Worm (Caenorhabditis elegans): ENCODE data around the gene epg-7.

epg-7 gene

ce11 chrX:7290859-7291628 lies 43.5 kb upstream of the epg-7 start:
- TF ChIP-seq mab-5 (tag; optimal IDR thresholded peaks at IDR 0.05) (no peak), zip-8 (tag; optimal IDR thresholded peaks at IDR 0.05) (no peak), flh-1 (GFP tag; optimal IDR thresholded peaks at IDR 0.05) (no peak), lin-13 (tag; optimal IDR thresholded peaks at IDR 0.05) (no peak), mep-1 (tag; optimal IDR thresholded peaks at IDR 0.05) (no peak), elt-3 (tag; optimal IDR thresholded peaks at IDR 0.05) (no peak), unc-120 (tag; optimal IDR thresholded peaks at IDR 0.05; ENCODE audit: poor library complexity, severe bottlenecking) (no peak), elt-1 (tag; optimal IDR thresholded peaks at IDR 0.05; ENCODE audit: borderline replicate concordance, insufficient read depth) (no peak), nhr-76 (tag; optimal IDR thresholded peaks at IDR 0.05) (no peak), blmp-1 (tag; optimal IDR thresholded peaks at IDR 0.05) (no peak), hlh-1 (tag; optimal IDR thresholded peaks at IDR 0.05) (no peak), mls-2 (tag; optimal IDR thresholded peaks at IDR 0.05) (no peak), lin-32 (GFP tag; optimal IDR thresholded peaks at IDR 0.05) (no peak), ceh-43 (GFP tag; optimal IDR thresholded peaks at IDR 0.05) (no peak), pha-4 (tag; optimal IDR thresholded peaks at IDR 0.05) (no peak)

ce11 chrX:7291810-7292209 lies 42.7 kb upstream of the epg-7 start, which contains the start of gene lron-7:
Gene lron-7, plus strand, starts transcription at chrX:7292132.
- TF ChIP-seq blmp-1 (tag; optimal IDR thresholded peaks at IDR 0.05): no peak
- no peak for TF ChIP-seq sem-2 (GFP tag; optimal IDR thresholded peaks at IDR 0.05)
- TF ChIP-seq cnd-1 (tag; optimal IDR thresholded peaks at IDR 0.05): no peak
- TF ChIP-seq snpc-4 (tag; optimal IDR thresholded peaks at IDR 0.05): no peak
- TF ChIP-seq ztf-11 (tag; optimal IDR thresholded peaks at IDR 0.05): no peak
- TF ChIP-seq lin-32 (GFP tag; optimal IDR thresholded peaks at IDR 0.05): no peak
- no peak for TF ChIP-seq tbx-8 (GFP tag; optimal IDR thresholded peaks at IDR 0.05)
- no peak for TF ChIP-seq ceh-43 (GFP tag; optimal IDR thresholded peaks at IDR 0.05)
- TF ChIP-seq ham-2 (GFP tag; optimal IDR thresholded peaks at IDR 0.05): no peak
- no peak for TF ChIP-seq lsy-2 (tag; optimal IDR thresholded peaks at IDR 0.05)
- TF ChIP-seq ces-1 (GFP tag; optimal IDR thresholded peaks at IDR 0.05): no peak
- TF ChIP-seq ceh-83 (GFP tag; optimal IDR thresholded peaks at IDR 0.05): no peak
- TF ChIP-seq unc-120 (tag; optimal IDR thresholded peaks at IDR 0.05; ENCODE audit: poor library complexity, severe bottlenecking): no peak
- TF ChIP-seq mab-5 (tag; optimal IDR thresholded peaks at IDR 0.05): no peak
- TF ChIP-seq nhr-76 (tag; optimal IDR thresholded peaks at IDR 0.05): no peak
- no peak for TF ChIP-seq flh-1 (GFP tag; optimal IDR thresholded peaks at IDR 0.05)
- no peak for TF ChIP-seq unc-39 (tag; optimal IDR thresholded peaks at IDR 0.05)
- no peak for TF ChIP-seq nhr-12 (tag; optimal IDR thresholded peaks at IDR 0.05)

- TF ChIP-seq M03D4.4 (tag; optimal IDR thresholded peaks at IDR 0.05) (no peak), ham-2 (GFP tag; optimal IDR thresholded peaks at IDR 0.05) (no peak), ztf-11 (tag; optimal IDR thresholded peaks at IDR 0.05) (no peak), sptf-1 (tag; optimal IDR thresholded peaks at IDR 0.05) (no peak), nhr-2 (tag; optimal IDR thresholded peaks at IDR 0.05) (no peak), mls-2 (tag; optimal IDR thresholded peaks at IDR 0.05) (no peak), flh-1 (GFP tag; optimal IDR thresholded peaks at IDR 0.05) (no peak), ceh-39 (tag; optimal IDR thresholded peaks at IDR 0.05) (no peak), ceh-83 (GFP tag; optimal IDR thresholded peaks at IDR 0.05) (no peak), drap-1 (GFP tag; optimal IDR thresholded peaks at IDR 0.05) (no peak)
These were observed 38.2 kb upstream of the epg-7 start for ce11 chrX:7296310-7296709.

- TF ChIP-seq nhr-28 (tag; optimal IDR thresholded peaks at IDR 0.05): no peak
- TF ChIP-seq unc-39 (tag; optimal IDR thresholded peaks at IDR 0.05): no peak
- no peak for TF ChIP-seq cnd-1 (tag; optimal IDR thresholded peaks at IDR 0.05)
- no peak for TF ChIP-seq nhr-237 (tag; optimal IDR thresholded peaks at IDR 0.05)
- TF ChIP-seq nhr-2 (tag; optimal IDR thresholded peaks at IDR 0.05): no peak
- TF ChIP-seq hlh-1 (tag; optimal IDR thresholded peaks at IDR 0.05): no peak
- no peak for TF ChIP-seq mab-5 (tag; optimal IDR thresholded peaks at IDR 0.05)
These were observed 35.9 kb upstream of the epg-7 start, which contains the start of gene K03A1.4 for ce11 chrX:7298652-7299051. Gene K03A1.4, minus strand, starts transcription at chrX:7298752.
